Worm (Caenorhabditis elegans) whole organism, young adult: ENCODE measurements around the gene srxa-10.

Source experiments
- B0261.1 ChIP-seq: sonication (generic microtip); optimal IDR thresholded peaks from 2 replicates; lab custom pipeline; 2016; ENCODE audit warnings: mild to moderate bottlenecking, missing genetic modification characterization, moderate library complexity, missing compliant biosample characterization
- B0336.3 ChIP-seq: fragments of 200-800 bp; sonication (Bioruptor generic); IDR thresholded peaks from 2 replicates; pipeline ENCODE4 v1.3.6; 2022; ENCODE audit warnings: missing genetic modification characterization, missing compliant biosample characterization
- C06A6.2 ChIP-seq: fragments of 200-800 bp; sonication (Bioruptor generic); conservative IDR thresholded peaks from 2 replicates; pipeline ENCODE4 v1.3.6; 2022; ENCODE audit warnings: missing genetic modification characterization, missing compliant biosample characterization
- C17E4.6 ChIP-seq: fragments of 200-800 bp; sonication (Bioruptor generic); IDR thresholded peaks from 2 replicates; pipeline ENCODE4 v1.3.6; 2022; ENCODE audit warnings: missing genetic modification reagents, missing genetic modification characterization, missing compliant biosample characterization
- F39B2.1 ChIP-seq: fragments of 200-800 bp; sonication (Bioruptor generic); IDR thresholded peaks from 2 replicates; pipeline ENCODE4 v1.3.6; 2022; ENCODE audit warnings: missing genetic modification reagents, missing genetic modification characterization, missing compliant biosample characterization
- F52B5.7 ChIP-seq: sonication (generic microtip); optimal IDR thresholded peaks from 2 replicates; lab custom pipeline; 2016; ENCODE audit warnings: mild to moderate bottlenecking, missing genetic modification characterization, missing compliant biosample characterization
- F55B11.4 ChIP-seq: sonication (generic microtip); optimal IDR thresholded peaks from 2 replicates; lab custom pipeline; 2016; ENCODE audit warnings: missing compliant biosample characterization, missing genetic modification characterization, borderline replicate concordance; ENCODE audit not compliant: insufficient read depth
- F57A8.1 ChIP-seq: fragments of 200-800 bp; sonication (Bioruptor generic); optimal IDR thresholded peaks from 2 replicates; lab custom pipeline; 2018; ENCODE audit warnings: mild to moderate bottlenecking, missing genetic modification characterization, moderate library complexity, missing compliant biosample characterization
- K11D2.4 ChIP-seq: fragments of 200-800 bp; sonication (Bioruptor generic); IDR thresholded peaks from 2 replicates; pipeline ENCODE4 v1.3.6; 2022; ENCODE audit warnings: missing genetic modification reagents, missing genetic modification characterization, missing compliant biosample characterization
- K12H6.12 ChIP-seq: fragments of 200-800 bp; sonication (Bioruptor generic); optimal IDR thresholded peaks from 2 replicates; lab custom pipeline; 2018; ENCODE audit warnings: mild to moderate bottlenecking, missing genetic modification characterization, missing compliant biosample characterization
- Y53F4B.3 ChIP-seq: fragments of 200-800 bp; sonication (Bioruptor generic); IDR thresholded peaks from 2 replicates; pipeline ENCODE4 v1.3.6; 2022; ENCODE audit warnings: missing genetic modification reagents, missing genetic modification characterization, missing compliant biosample characterization
- Y56A3A.18 ChIP-seq: fragments of 200-800 bp; sonication (Bioruptor generic); IDR thresholded peaks from 2 replicates; pipeline ENCODE4 v1.3.6; 2022; ENCODE audit warnings: missing genetic modification reagents, missing genetic modification characterization, missing compliant biosample characterization
- Y79H2A.3 ChIP-seq: fragments of 200-800 bp; sonication (Bioruptor generic); conservative IDR thresholded peaks from 2 replicates; pipeline ENCODE4 v1.3.6; 2022; ENCODE audit warnings: missing genetic modification reagents, missing genetic modification characterization, missing compliant biosample characterization
- Y95B8A.8 ChIP-seq: fragments of 200-800 bp; sonication (Bioruptor generic); IDR thresholded peaks from 2 replicates; pipeline ENCODE4 v1.3.6; 2022; ENCODE audit warnings: missing genetic modification reagents, missing genetic modification characterization, missing compliant biosample characterization
- ZK185.1 ChIP-seq: sonication (generic microtip); optimal IDR thresholded peaks from 2 replicates; lab custom pipeline; 2016; ENCODE audit warnings: mild to moderate bottlenecking, missing genetic modification characterization, missing compliant biosample characterization; ENCODE audit not compliant: poor library complexity, severe bottlenecking
- attf-5 ChIP-seq: fragments of 200-800 bp; sonication (Bioruptor generic); optimal IDR thresholded peaks from 2 replicates; lab custom pipeline; 2018; ENCODE audit warnings: mild to moderate bottlenecking, missing genetic modification characterization, missing compliant biosample characterization
- attf-6 ChIP-seq: fragments of 200-800 bp; sonication (Bioruptor generic); IDR thresholded peaks from 2 replicates; pipeline ENCODE4 v1.3.6; 2022; ENCODE audit warnings: missing genetic modification reagents, missing genetic modification characterization, missing compliant biosample characterization
- bed-1 ChIP-seq: fragments of 200-800 bp; sonication (Bioruptor generic); IDR thresholded peaks from 2 replicates; pipeline ENCODE4 v1.3.6; 2022; ENCODE audit warnings: missing genetic modification reagents, missing genetic modification characterization, missing compliant biosample characterization
- cebp-1 ChIP-seq, 2 experiments: fragments of 200-800 bp in 1 of 2; sonication (Bioruptor generic) in 1 of 2; sonication (generic microtip) in 1 of 2; IDR thresholded peaks in 1 of 2; optimal IDR thresholded peaks in 1 of 2; 2 replicates each; pipeline versions ENCODE4 v1.3.6 to Lab custom; 2017 to 2022; ENCODE audit warnings: missing compliant biosample characterization in 2 of 2, missing genetic modification characterization in 2 of 2, mild to moderate bottlenecking in 1 of 2, missing genetic modification reagents in 1 of 2, moderate library complexity in 1 of 2
- cebp-2 ChIP-seq: fragments of 200-800 bp; sonication (Bioruptor generic); IDR thresholded peaks from 2 replicates; pipeline ENCODE4 v1.3.6; 2022; ENCODE audit warnings: missing genetic modification characterization, missing compliant biosample characterization
- ceh-27 ChIP-seq: fragments of 200-800 bp; sonication (Bioruptor generic); optimal IDR thresholded peaks from 2 replicates; lab custom pipeline; 2018; ENCODE audit warnings: mild to moderate bottlenecking, missing genetic modification characterization, moderate library complexity, missing compliant biosample characterization
- ceh-58 ChIP-seq: fragments of 200-800 bp; sonication (Bioruptor generic); IDR thresholded peaks from 2 replicates; pipeline ENCODE4 v1.3.6; 2022; ENCODE audit warnings: missing genetic modification characterization, missing compliant biosample characterization
- egl-44 ChIP-seq: fragments of 200-800 bp; sonication (Bioruptor generic); IDR thresholded peaks from 2 replicates; pipeline ENCODE4 v1.3.6; 2022; ENCODE audit warnings: missing genetic modification reagents, missing genetic modification characterization, missing compliant biosample characterization
- egrh-3 ChIP-seq: fragments of 200-800 bp; sonication (Bioruptor generic); IDR thresholded peaks from 2 replicates; pipeline ENCODE4 v1.3.6; 2022; ENCODE audit warnings: missing genetic modification reagents, missing genetic modification characterization, missing compliant biosample characterization
- hlh-12 ChIP-seq: sonication (generic microtip); optimal IDR thresholded peaks from 2 replicates; lab custom pipeline; 2016; ENCODE audit warnings: missing genetic modification characterization, missing compliant biosample characterization
- hmg-1.2 ChIP-seq: fragments of 200-800 bp; sonication (Bioruptor generic); IDR thresholded peaks from 2 replicates; pipeline ENCODE4 v1.3.6; 2022; ENCODE audit warnings: missing genetic modification reagents, missing genetic modification characterization, missing compliant biosample characterization
- let-526 ChIP-seq: fragments of 200-800 bp; sonication (Bioruptor generic); IDR thresholded peaks from 2 replicates; pipeline ENCODE4 v1.3.6; 2022; ENCODE audit warnings: missing genetic modification reagents, missing genetic modification characterization, missing compliant biosample characterization
- lin-40 ChIP-seq: sonication (generic microtip); optimal IDR thresholded peaks from 2 replicates; lab custom pipeline; 2016; ENCODE audit warnings: missing genetic modification characterization, mild to moderate bottlenecking, missing compliant biosample characterization, missing genotype, missing genetic modification reagents
- lin-54 ChIP-seq: fragments of 200-800 bp; sonication (Bioruptor generic); optimal IDR thresholded peaks from 2 replicates; lab custom pipeline; 2018; ENCODE audit warnings: mild to moderate bottlenecking, missing genetic modification characterization, missing compliant biosample characterization
- lir-1 ChIP-seq: fragments of 200-800 bp; sonication (Bioruptor generic); conservative IDR thresholded peaks from 2 replicates; pipeline ENCODE4 v1.3.6; 2022; ENCODE audit warnings: missing genetic modification reagents, missing genetic modification characterization, missing compliant biosample characterization
- madf-6 ChIP-seq: fragments of 200-800 bp; sonication (Bioruptor generic); IDR thresholded peaks from 2 replicates; pipeline ENCODE4 v1.3.6; 2022; ENCODE audit warnings: missing genetic modification reagents, missing genetic modification characterization, missing compliant biosample characterization
- nfya-1 ChIP-seq: sonication (generic microtip); optimal IDR thresholded peaks from 2 replicates; lab custom pipeline; 2017; ENCODE audit warnings: antibody characterized with exemption, missing compliant biosample characterization, missing genetic modification characterization, borderline replicate concordance; ENCODE audit not compliant: insufficient read depth
- nfya-2 ChIP-seq: fragments of 200-800 bp; sonication (Bioruptor generic); IDR thresholded peaks from 2 replicates; pipeline ENCODE4 v1.3.6; 2022; ENCODE audit warnings: missing genetic modification reagents, missing genetic modification characterization, missing compliant biosample characterization
- nhr-80 ChIP-seq: sonication (generic microtip); optimal IDR thresholded peaks from 2 replicates; lab custom pipeline; 2016; ENCODE audit warnings: missing genetic modification characterization, missing compliant biosample characterization
- pbrm-1 ChIP-seq: fragments of 200-800 bp; sonication (Bioruptor generic); IDR thresholded peaks from 2 replicates; pipeline ENCODE4 v1.3.6; 2022; ENCODE audit warnings: missing genetic modification reagents, missing genetic modification characterization, missing compliant biosample characterization
- pha-4 ChIP-seq: fragments of 150-350 bp; sonication (generic microtip); optimal IDR thresholded peaks from 2 replicates; lab custom pipeline; 2014; ENCODE audit warnings: missing biosample characterization, missing genetic modification reagents, missing genetic modification characterization
- rcor-1 ChIP-seq: fragments of 200-800 bp; sonication (Bioruptor generic); IDR thresholded peaks from 2 replicates; pipeline ENCODE4 v1.3.6; 2022; ENCODE audit warnings: missing genetic modification reagents, missing genetic modification characterization, missing compliant biosample characterization
- repo-1 ChIP-seq: sonication (generic microtip); optimal IDR thresholded peaks from 2 replicates; lab custom pipeline; 2017; ENCODE audit warnings: mild to moderate bottlenecking, missing genetic modification characterization, missing compliant biosample characterization
- rpc-1 ChIP-seq, 2 experiments: fragments of 150-350 bp in 1 of 2; sonication (generic microtip) in 1 of 2; optimal IDR thresholded peaks; 2 replicates each; lab custom pipeline; 2014 to 2018; ENCODE audit warnings: missing biosample characterization in 1 of 2, missing genetic modification characterization in 1 of 2, missing genetic modification reagents in 1 of 2, missing genotype in 1 of 2
- snpc-3.4 ChIP-seq: sonication (generic microtip); optimal IDR thresholded peaks from 2 replicates; lab custom pipeline; 2017; ENCODE audit warnings: missing genetic modification characterization, mild to moderate bottlenecking, missing compliant biosample characterization, antibody characterized with exemption, moderate library complexity, missing genotype, missing genetic modification reagents
- somi-1 ChIP-seq: fragments of 200-800 bp; sonication (Bioruptor generic); optimal IDR thresholded peaks from 2 replicates; lab custom pipeline; 2018; ENCODE audit warnings: mild to moderate bottlenecking, missing genetic modification characterization, missing compliant biosample characterization
- sptf-2 ChIP-seq: fragments of 200-800 bp; sonication (Bioruptor generic); optimal IDR thresholded peaks from 2 replicates; lab custom pipeline; 2018; ENCODE audit warnings: mild to moderate bottlenecking, missing genetic modification characterization, missing compliant biosample characterization
- xnd-1 ChIP-seq: sonication (generic microtip); optimal IDR thresholded peaks from 2 replicates; lab custom pipeline; 2016; ENCODE audit warnings: missing genotype, missing genetic modification reagents, missing genetic modification characterization, missing compliant biosample characterization
- zfh-2 ChIP-seq: fragments of 200-800 bp; sonication (Bioruptor generic); conservative IDR thresholded peaks from 2 replicates; pipeline ENCODE4 v1.3.6; 2022; ENCODE audit warnings: missing genetic modification reagents, missing genetic modification characterization, missing compliant biosample characterization
- ztf-18 ChIP-seq: sonication (generic microtip); optimal IDR thresholded peaks from 2 replicates; lab custom pipeline; 2016; ENCODE audit warnings: missing genotype, mild to moderate bottlenecking, missing genetic modification characterization, missing compliant biosample characterization
- ztf-26 ChIP-seq: sonication (generic microtip); optimal IDR thresholded peaks from 2 replicates; lab custom pipeline; 2017; ENCODE audit warnings: missing genetic modification characterization, missing compliant biosample characterization
- ztf-6 ChIP-seq: fragments of 200-800 bp; sonication (Bioruptor generic); IDR thresholded peaks from 2 replicates; pipeline ENCODE4 v1.3.6; 2022; ENCODE audit warnings: missing genetic modification reagents, missing genetic modification characterization, missing compliant biosample characterization

The srxa-10 gene

DNA sequence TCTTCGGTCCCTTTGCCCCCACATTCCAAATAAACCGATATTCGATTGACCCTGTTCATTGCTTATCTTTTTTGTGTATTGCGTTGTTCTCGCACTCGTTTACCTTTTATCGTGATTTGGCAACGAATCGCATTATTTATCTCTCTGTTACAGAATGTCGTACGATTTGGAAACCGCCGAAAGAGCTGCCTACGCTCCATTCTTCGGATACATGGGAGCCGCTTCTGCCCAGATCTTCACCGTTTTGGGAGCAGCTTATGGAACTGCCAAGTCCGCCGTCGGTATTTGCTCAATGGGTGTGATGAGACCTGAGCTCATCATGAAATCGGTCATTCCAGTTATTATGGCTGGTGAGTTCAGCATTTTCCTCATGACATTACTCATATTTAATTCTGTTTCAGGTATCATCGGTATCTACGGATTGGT, 14.3 kb downstream of the srxa-10 start, which contains the start of gene vha-2 (continued):
- no peak for TF ChIP-seq lin-40 (tag; lab: Kevin White, UChicago)
- TF ChIP-seq bed-1 (GFP tag; lab: Robert Waterston, UW) = no peak
- no peak for TF ChIP-seq nfya-1 (tag; lab: Kevin White, UChicago)
- TF ChIP-seq Y53F4B.3 (GFP tag; lab: Robert Waterston, UW) = no peak
- TF ChIP-seq hmg-1.2 = no peak; the same call in none of the 2 replicates
- peak; percentile 53; the same call in 1 of the 2 replicates for TF ChIP-seq egl-44
- peak; percentile 37 for TF ChIP-seq ZK185.1 (tag; lab: Kevin White, UChicago)
- TF ChIP-seq lir-1 (GFP tag; lab: Robert Waterston, UW) = no peak
- TF ChIP-seq pbrm-1 (GFP tag; lab: Robert Waterston, UW) = peak; percentile 75
- no peak for TF ChIP-seq ceh-58
- no peak for TF ChIP-seq C06A6.2
- TF ChIP-seq Y56A3A.18 (GFP tag; lab: Robert Waterston, UW) = 0 out of 2 replicates have a peak, but pooled peaks have one; percentile 9
- TF ChIP-seq egrh-3 (GFP tag; lab: Robert Waterston, UW) = no peak
- TF ChIP-seq repo-1 (tag; lab: Kevin White, UChicago) = peak; percentile 62
- no peak for TF ChIP-seq snpc-3.4 (tag; lab: Kevin White, UChicago)
- TF ChIP-seq F57A8.1 = no peak
- TF ChIP-seq Y95B8A.8 (GFP tag; lab: Robert Waterston, UW) = peak; percentile 54; the same call in 1 of the 2 replicates
- no peak for TF ChIP-seq rpc-1 (optimal IDR thresholded peaks at IDR 0.05; lab: Kevin White, UChicago)
- no peak for TF ChIP-seq rpc-1 (tag; optimal IDR thresholded peaks at IDR 0.05; lab: Kevin White, UChicago)
- no peak for TF ChIP-seq hlh-12 (tag; lab: Kevin White, UChicago)
- TF ChIP-seq madf-6 (GFP tag; lab: Robert Waterston, UW) = peak; percentile 57
- no peak for TF ChIP-seq cebp-2 (GFP tag; lab: Robert Waterston, UW)
- TF ChIP-seq F52B5.7 (tag; lab: Kevin White, UChicago) = peak; percentile 53
- no peak for TF ChIP-seq cebp-1 (GFP tag; IDR thresholded peaks at IDR 0.05; lab: Robert Waterston, UW)
- TF ChIP-seq cebp-1 (tag; optimal IDR thresholded peaks at IDR 0.05; lab: Kevin White, UChicago) = peak; percentile 42
- peak; percentile 23 for TF ChIP-seq ztf-26 (tag; lab: Kevin White, UChicago)
- TF ChIP-seq nfya-2 (GFP tag; lab: Robert Waterston, UW) = peak; percentile 25; the same call in 1 of the 2 replicates
- TF ChIP-seq Y79H2A.3 = no peak
- no peak for TF ChIP-seq attf-6
- TF ChIP-seq lin-54 = peak; percentile 3
- no peak for TF ChIP-seq attf-5 (GFP tag; lab: Kevin White, UChicago)
- TF ChIP-seq B0261.1 = no peak
- TF ChIP-seq pha-4 (tag; lab: Kevin White, UChicago) = no peak
- no peak for TF ChIP-seq rcor-1
- TF ChIP-seq F55B11.4 (tag; lab: Kevin White, UChicago) = no peak
- TF ChIP-seq K12H6.12 = no peak
- TF ChIP-seq let-526 (GFP tag; lab: Robert Waterston, UW) = no peak
- no peak for TF ChIP-seq xnd-1 (tag; lab: Kevin White, UChicago)
- peak; percentile 22; the same call in 1 of the 2 replicates for TF ChIP-seq C17E4.6 (GFP tag; lab: Robert Waterston, UW)
- no peak for TF ChIP-seq nhr-80 (tag; lab: Kevin White, UChicago)
- no peak for TF ChIP-seq sptf-2 (GFP tag; lab: Kevin White, UChicago)
- no peak for TF ChIP-seq ztf-18
- no peak for TF ChIP-seq ztf-6 (GFP tag; lab: Robert Waterston, UW)
- TF ChIP-seq K11D2.4 (GFP tag; lab: Robert Waterston, UW) = no peak
- TF ChIP-seq B0336.3 (GFP tag; lab: Robert Waterston, UW) = peak; percentile 92
- no peak for TF ChIP-seq somi-1 (GFP tag; lab: Kevin White, UChicago)
- TF ChIP-seq zfh-2 (GFP tag; lab: Robert Waterston, UW) = peak; percentile 30; the same call in 1 of the 2 replicates
- no peak for TF ChIP-seq F39B2.1 (GFP tag; lab: Robert Waterston, UW)
- no peak for TF ChIP-seq ceh-27 (GFP tag; lab: Kevin White, UChicago)
